Worm (Caenorhabditis elegans) whole organism, midembryonic: ENCODE data around the gene Y43F8B.18.

Source experiments
- cog-1 ChIP-seq: sonication (generic microtip); optimal IDR thresholded peaks from 2 replicates; lab custom pipeline; 2016; ENCODE audit warnings: missing genetic modification characterization, missing compliant biosample characterization
- flt-1 ChIP-seq: fragments of 200-800 bp; sonication (Bioruptor generic); IDR thresholded peaks from 2 replicates; pipeline ENCODE4 v1.3.6; 2022; ENCODE audit warnings: missing genetic modification characterization, missing compliant biosample characterization
- med-1 ChIP-seq: sonication (generic microtip); optimal IDR thresholded peaks from 2 replicates; lab custom pipeline; 2017; ENCODE audit warnings: missing genetic modification characterization, mild to moderate bottlenecking, missing compliant biosample characterization, antibody characterized with exemption, missing genetic modification reagents; ENCODE audit not compliant: insufficient read depth
- ref-1 ChIP-seq: fragments of 200-800 bp; sonication (Bioruptor generic); conservative IDR thresholded peaks from 2 replicates; pipeline ENCODE4 v1.3.6; 2022; ENCODE audit warnings: missing genetic modification reagents, missing genetic modification characterization, missing compliant biosample characterization
- ztf-23 ChIP-seq: fragments of 200-800 bp; sonication (Bioruptor generic); IDR thresholded peaks from 2 replicates; pipeline ENCODE4 v1.3.6; 2022; ENCODE audit warnings: missing genetic modification reagents, missing genetic modification characterization, missing compliant biosample characterization
- ztf-29 ChIP-seq: fragments of 200-800 bp; sonication (Bioruptor generic); IDR thresholded peaks from 2 replicates; pipeline ENCODE4 v1.3.6; 2022; ENCODE audit warnings: missing genetic modification reagents, missing genetic modification characterization, missing compliant biosample characterization

DNA sequence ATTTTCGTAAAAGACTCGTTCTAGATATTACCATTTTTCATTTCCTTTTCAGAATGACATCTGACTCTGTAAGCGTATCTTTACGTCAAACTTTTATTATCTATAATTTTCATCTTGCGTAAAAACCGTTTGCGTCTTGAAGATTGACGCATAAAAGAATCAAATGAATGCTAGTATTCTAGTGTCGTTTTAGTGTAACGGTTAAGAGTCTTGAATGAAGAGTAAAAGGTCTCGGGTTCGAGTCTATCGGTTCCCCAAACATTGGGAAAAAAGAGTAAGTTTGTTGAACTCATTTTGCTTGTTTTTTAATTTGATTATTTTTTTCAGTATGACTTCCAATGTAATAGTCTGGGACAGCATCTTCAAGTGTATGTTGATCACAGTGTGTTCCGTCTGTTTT, 1.3 kb upstream of the Y43F8B.18 start, which contains the start of gene Y43F8B.17:
- TF ChIP-seq med-1 (GFP tag; lab: Kevin White, UChicago) (no peak), cog-1 (tag; lab: Kevin White, UChicago) (no peak), ztf-29 (GFP tag; lab: Robert Waterston, UW) (no peak), ztf-23 (no peak), ref-1 (GFP tag; lab: Robert Waterston, UW) (no peak), flt-1 (GFP tag; lab: Robert Waterston, UW) (no peak)
